Fruit fly (Drosophila melanogaster) Kc167 (cell line): ENCODE results near the gene ranshi.

ENCODE experiments used
- Myc ChIP-seq: fragments of >200 bp; optimal IDR thresholded peaks from 2 replicates; lab custom pipeline; 2017; ENCODE audit warnings: missing external identifiers
- Sin3A ChIP-seq: fragments of >200 bp; optimal IDR thresholded peaks from 2 replicates; lab custom pipeline; 2018; ENCODE audit warnings: missing external identifiers
- h ChIP-seq: fragments of >200 bp; optimal IDR thresholded peaks from 3 replicates; lab custom pipeline; 2018; ENCODE audit warnings: missing external identifiers
- insv ChIP-seq: fragments of >200 bp; optimal IDR thresholded peaks from 3 replicates; lab custom pipeline; 2018; ENCODE audit warnings: missing external identifiers
- psq ChIP-seq: fragments of >200 bp; optimal IDR thresholded peaks from 2 replicates; lab custom pipeline; 2017; ENCODE audit warnings: missing external identifiers
- ttk ChIP-seq: sonication (Bioruptor generic); optimal IDR thresholded peaks from 2 replicates; lab custom pipeline; 2017; ENCODE audit warnings: missing external identifiers

The ranshi gene

DNA sequence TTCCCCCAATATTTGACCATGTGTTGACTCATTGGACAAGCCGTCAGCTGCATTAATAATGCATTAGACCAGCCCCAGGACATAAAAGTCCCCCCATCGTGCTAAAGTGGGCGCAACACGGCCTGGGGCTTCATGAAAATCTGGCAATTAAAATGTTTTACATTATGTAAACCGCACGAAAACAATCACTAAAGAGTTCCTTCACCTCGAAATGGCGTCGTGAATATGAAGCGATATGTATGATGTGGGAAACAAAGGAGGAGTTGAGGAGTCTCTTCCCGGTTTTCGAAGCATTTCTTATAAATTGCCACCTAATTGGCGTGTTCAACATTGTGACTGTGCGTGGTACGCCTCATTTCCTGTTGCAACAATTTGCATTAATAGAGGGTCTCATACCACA lies 13.2 kb upstream of the ranshi start:
- no peak for TF ChIP-seq psq (lab: Kevin White, UChicago)
- no peak for TF ChIP-seq insv
- no peak for TF ChIP-seq Myc (lab: Kevin White, UChicago)
- no peak for TF ChIP-seq ttk (lab: Kevin White, UChicago)
- no peak for TF ChIP-seq h
- no peak for TF ChIP-seq Sin3A (lab: Kevin White, UChicago)

DNA sequence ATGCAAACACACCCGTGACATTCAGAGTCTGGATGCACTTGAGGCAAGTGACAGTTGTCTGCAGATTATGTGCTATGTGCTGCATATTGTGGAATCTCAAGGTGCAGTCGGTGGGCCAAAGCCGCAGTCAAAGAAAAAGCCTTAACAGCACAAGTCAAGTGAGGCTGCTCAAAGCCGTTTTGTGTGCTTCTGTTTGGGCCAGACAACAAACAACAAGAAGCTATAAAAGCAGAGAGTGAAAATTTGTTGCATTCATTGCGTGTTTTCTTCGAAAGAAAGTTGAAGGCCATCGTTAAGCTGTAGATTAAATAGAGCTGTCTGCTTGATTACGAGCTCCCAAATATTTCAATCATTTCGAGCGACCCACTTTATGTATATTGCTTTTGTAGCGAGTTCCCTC lies 12.4 kb upstream of the ranshi start:
- TF ChIP-seq ttk (lab: Kevin White, UChicago) (no peak), Myc (lab: Kevin White, UChicago) (no peak), insv (no peak), psq (lab: Kevin White, UChicago) (no peak), Sin3A (lab: Kevin White, UChicago) (no peak), h (no peak)

dm6 chr3R:8741248-8741647 lies 11.8 kb upstream of the ranshi start:
- TF ChIP-seq h (no peak), insv (no peak), Sin3A (lab: Kevin White, UChicago) (no peak), ttk (lab: Kevin White, UChicago) (no peak), Myc (lab: Kevin White, UChicago) (no peak), psq (lab: Kevin White, UChicago) (no peak)

DNA sequence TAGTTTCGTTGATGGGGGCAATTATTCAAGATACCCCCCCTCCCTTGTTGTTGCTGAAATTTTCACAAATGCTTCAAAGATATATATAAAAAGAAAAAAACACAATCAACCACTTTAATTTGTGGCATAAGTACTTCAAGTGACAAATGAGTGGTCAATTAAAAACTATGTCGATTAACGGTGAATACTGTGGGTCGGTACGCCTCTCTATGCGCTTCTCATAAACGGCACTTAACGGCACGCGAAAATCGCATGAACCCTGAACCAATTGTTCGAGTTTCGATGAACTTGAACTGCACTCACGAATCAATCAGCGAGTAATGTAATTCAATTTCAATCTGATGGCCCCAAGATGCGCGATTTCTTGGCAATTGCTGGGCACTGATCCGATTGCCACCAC lies 10.6 kb upstream of the ranshi start:
- TF ChIP-seq psq (lab: Kevin White, UChicago) (no peak), ttk (lab: Kevin White, UChicago) (no peak), h (no peak), Myc (lab: Kevin White, UChicago) (no peak), Sin3A (lab: Kevin White, UChicago) (no peak)

DNA sequence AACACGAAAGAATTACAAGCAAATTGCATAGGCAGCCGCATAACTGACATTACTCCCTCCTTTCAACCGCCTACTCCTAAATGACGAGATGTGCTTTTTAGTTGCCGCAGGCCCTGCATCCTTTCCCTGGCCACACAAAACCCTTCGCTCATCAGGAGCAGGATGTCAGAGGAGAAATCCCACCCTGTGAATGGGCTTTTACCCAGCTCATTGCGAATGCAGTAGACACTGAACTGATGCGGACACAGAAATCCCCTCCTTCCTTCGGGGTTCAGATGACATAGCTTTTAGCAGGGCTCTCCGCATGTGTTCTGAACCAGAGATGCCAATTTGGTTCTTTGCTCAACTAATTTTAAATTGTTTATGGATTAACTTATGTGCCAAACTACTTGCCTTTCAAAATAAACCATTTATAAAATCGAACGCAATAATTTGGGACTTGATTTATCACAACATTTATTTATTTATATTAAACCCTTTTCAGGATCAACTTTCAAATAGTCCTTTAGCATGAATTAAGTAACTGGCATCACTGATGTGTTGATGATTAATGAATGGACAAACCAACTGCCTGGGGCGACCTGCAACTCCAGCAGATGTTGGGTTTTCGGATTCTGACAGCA lies 9.8 kb upstream of the ranshi start:
- TF ChIP-seq ttk (lab: Kevin White, UChicago): no peak
- TF ChIP-seq Myc (lab: Kevin White, UChicago): no peak
- no peak for TF ChIP-seq Sin3A (lab: Kevin White, UChicago)
- TF ChIP-seq insv: no peak
- no peak for TF ChIP-seq h
- TF ChIP-seq psq (lab: Kevin White, UChicago): no peak

DNA sequence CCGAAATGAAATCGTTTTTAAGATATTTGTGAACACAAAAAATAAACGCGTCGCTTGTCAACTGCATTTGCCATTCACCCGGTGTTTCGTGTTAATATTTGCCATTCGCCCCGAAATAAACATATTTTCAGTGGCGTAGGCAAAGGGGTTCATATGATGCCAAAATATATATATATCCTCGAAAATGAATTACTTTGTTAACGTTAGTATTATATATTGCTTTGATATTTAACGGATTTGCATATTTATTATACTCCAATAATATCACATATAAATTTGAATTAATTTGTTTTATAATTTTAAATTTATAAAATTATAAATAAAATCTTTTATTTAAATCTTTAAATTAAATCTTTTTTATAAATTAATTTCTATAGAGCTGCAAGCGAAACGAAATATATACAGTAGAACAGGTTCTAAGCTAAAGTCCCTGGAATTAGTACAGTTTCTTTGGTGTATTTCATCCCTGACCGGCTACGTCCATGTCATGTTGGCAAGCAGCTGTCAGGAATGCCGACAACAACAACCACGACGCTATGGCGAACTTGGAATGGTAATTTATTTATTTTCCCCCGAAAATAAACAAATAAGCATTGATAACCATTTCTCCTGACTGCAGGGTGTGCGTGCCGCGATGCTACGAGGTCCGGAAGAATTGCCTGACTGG lies 2.2 kb upstream of the ranshi start, which contains the start of the genes M1BP and CG8202:
TSS of gene M1BP (minus strand) at position 102 of the 667 bp plus-strand sequence.
TSS of gene CG8202 (plus strand) at position 495 of the 667 bp plus-strand sequence.
- TF ChIP-seq Sin3A (lab: Kevin White, UChicago) (no peak), h (no peak), Myc (lab: Kevin White, UChicago) (no peak), insv (no peak), psq (lab: Kevin White, UChicago) (no peak), ttk (lab: Kevin White, UChicago) (no peak)

dm6 chr3R:8726632-8727031 lies 2.9 kb downstream of the ranshi start, which contains the start of gene CG8159:
CG8159 (plus strand) TSS chr3R:8726854.
- TF ChIP-seq ttk (lab: Kevin White, UChicago) (no peak), insv (no peak), h (no peak), psq (lab: Kevin White, UChicago) (no peak), Sin3A (lab: Kevin White, UChicago) (no peak), Myc (lab: Kevin White, UChicago) (no peak)

DNA sequence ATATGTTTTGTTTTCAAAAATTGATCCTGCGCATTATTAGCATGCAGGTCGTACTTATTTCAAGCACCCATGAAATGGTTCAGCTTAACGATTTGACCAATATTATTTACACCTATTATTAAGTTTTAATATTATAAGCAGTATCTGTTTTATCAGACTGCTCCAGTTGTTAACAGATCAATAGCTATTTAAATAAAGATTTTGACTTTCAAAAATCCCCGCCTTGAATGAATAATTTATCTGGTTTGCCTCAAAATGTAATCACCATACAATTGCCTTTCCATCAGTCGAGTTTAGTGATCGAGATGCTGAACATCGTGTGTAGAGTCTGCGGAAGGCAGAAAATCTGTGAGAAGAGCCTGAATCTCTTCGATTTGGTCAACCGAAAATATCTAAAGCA lies 4.3 kb downstream of the ranshi start, which contains the start of gene ouib:
TSS of gene ouib (plus strand) at position 301 of the 400 bp plus-strand sequence.
- TF ChIP-seq psq (lab: Kevin White, UChicago) (no peak), Sin3A (lab: Kevin White, UChicago) (no peak), Myc (lab: Kevin White, UChicago) (no peak), ttk (lab: Kevin White, UChicago) (no peak), h (no peak), insv (no peak)

dm6 chr3R:8722962-8723548 lies 6.4 kb downstream of the ranshi start, which contains the start of gene nom:
nom (plus strand) TSS chr3R:8723174.
- no peak for TF ChIP-seq psq (lab: Kevin White, UChicago)
- no peak for TF ChIP-seq insv
- TF ChIP-seq h: no peak
- no peak for TF ChIP-seq Myc (lab: Kevin White, UChicago)
- TF ChIP-seq Sin3A (lab: Kevin White, UChicago): no peak
- no peak for TF ChIP-seq ttk (lab: Kevin White, UChicago)

DNA sequence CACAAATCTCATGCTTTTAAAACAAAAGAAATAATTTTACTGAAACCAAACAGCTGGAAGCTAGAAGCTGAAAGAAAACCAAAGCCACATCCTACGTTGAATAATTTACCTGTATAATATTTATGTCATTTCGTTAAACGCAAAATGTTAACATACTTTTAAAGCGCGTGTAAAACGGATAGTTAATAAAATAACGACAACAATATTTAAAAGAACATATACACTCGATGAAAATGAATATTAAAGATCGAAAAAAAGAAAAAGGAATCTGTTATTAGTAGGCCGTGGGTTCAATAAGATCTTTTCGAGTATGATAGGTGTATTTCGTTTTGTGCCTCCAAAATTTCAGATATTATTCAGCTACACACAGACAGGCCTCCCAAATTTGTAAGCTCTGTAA lies 8.4 kb downstream of the ranshi start, which contains the start of gene CG8136:
TSS of gene CG8136 (plus strand) at position 301 of the 400 bp plus-strand sequence.
- TF ChIP-seq h: no peak
- no peak for TF ChIP-seq insv
- no peak for TF ChIP-seq psq (lab: Kevin White, UChicago)
- no peak for TF ChIP-seq Myc (lab: Kevin White, UChicago)
- TF ChIP-seq Sin3A (lab: Kevin White, UChicago): no peak
- no peak for TF ChIP-seq ttk (lab: Kevin White, UChicago)

DNA sequence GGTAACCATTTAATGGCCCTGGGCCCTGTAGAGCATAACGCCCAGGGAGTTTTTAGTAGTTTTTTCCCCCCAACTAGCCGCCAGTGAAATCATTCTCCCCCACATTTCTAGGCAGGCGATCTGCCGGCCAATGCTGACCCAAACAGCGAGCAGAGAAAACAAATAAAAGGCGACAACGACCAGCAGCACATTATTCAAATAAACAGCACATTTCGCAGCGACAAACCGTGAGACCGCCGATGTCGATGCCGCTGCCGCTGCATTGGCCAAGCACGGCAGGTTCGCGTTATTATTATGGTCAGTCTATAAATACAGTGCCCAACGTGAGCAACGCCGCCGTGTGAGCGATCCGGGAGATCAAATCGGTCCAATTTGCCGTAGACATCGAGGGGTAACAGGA lies 10.6 kb downstream of the ranshi start, which contains the start of gene CG11760:
TSS of gene CG11760 (plus strand) at position 301 of the 400 bp plus-strand sequence.
- TF ChIP-seq Myc (lab: Kevin White, UChicago): no peak
- TF ChIP-seq Sin3A (lab: Kevin White, UChicago): no peak
- TF ChIP-seq insv: no peak
- TF ChIP-seq h: no peak
- TF ChIP-seq psq (lab: Kevin White, UChicago): no peak
- TF ChIP-seq ttk (lab: Kevin White, UChicago): no peak
